Worm (Caenorhabditis elegans) whole organism, young adult: ENCODE data around the gene F21C10.18.

Source experiments
- B0019.2 ChIP-seq: fragments of 200-800 bp; sonication (Bioruptor generic); conservative IDR thresholded peaks from 2 replicates; pipeline ENCODE4 v1.3.6; 2022; ENCODE audit warnings: missing genetic modification reagents, missing genetic modification characterization, missing compliant biosample characterization
- F22D6.2 ChIP-seq: sonication (generic microtip); optimal IDR thresholded peaks from 2 replicates; lab custom pipeline; 2016; ENCODE audit warnings: mild to moderate bottlenecking, missing genetic modification characterization, missing compliant biosample characterization
- T26A5.8 ChIP-seq: sonication (generic microtip); optimal IDR thresholded peaks from 2 replicates; lab custom pipeline; 2016; ENCODE audit warnings: missing genetic modification characterization, missing compliant biosample characterization
- aptf-3 ChIP-seq: fragments of 200-800 bp; sonication (Bioruptor generic); IDR thresholded peaks from 2 replicates; pipeline ENCODE4 v1.3.6; 2022; ENCODE audit warnings: missing genetic modification characterization, missing compliant biosample characterization
- ceh-79 ChIP-seq: sonication (generic microtip); optimal IDR thresholded peaks from 2 replicates; lab custom pipeline; 2017; ENCODE audit warnings: mild to moderate bottlenecking, missing genetic modification characterization, missing compliant biosample characterization
- dox-1 ChIP-seq: fragments of 200-800 bp; sonication (Bioruptor generic); IDR thresholded peaks from 2 replicates; pipeline ENCODE4 v1.3.6; 2022; ENCODE audit warnings: missing genetic modification reagents, missing genetic modification characterization, missing compliant biosample characterization
- lin-40 ChIP-seq: sonication (generic microtip); optimal IDR thresholded peaks from 2 replicates; lab custom pipeline; 2016; ENCODE audit warnings: missing genetic modification characterization, mild to moderate bottlenecking, missing compliant biosample characterization, missing genotype, missing genetic modification reagents
- rec-8 ChIP-seq, 2 experiments: sonication (generic microtip); optimal IDR thresholded peaks; 2 replicates each; lab custom pipeline; 2016; ENCODE audit warnings: mild to moderate bottlenecking in 2 of 2, missing genetic modification characterization in 2 of 2, missing genetic modification reagents in 2 of 2, missing genotype in 2 of 2, missing biosample characterization in 1 of 2, missing compliant biosample characterization in 1 of 2, moderate library complexity in 1 of 2
- repo-1 ChIP-seq: sonication (generic microtip); optimal IDR thresholded peaks from 2 replicates; lab custom pipeline; 2017; ENCODE audit warnings: mild to moderate bottlenecking, missing genetic modification characterization, missing compliant biosample characterization
- sea-2 ChIP-seq: fragments of 200-800 bp; sonication (Bioruptor generic); IDR thresholded peaks from 2 replicates; pipeline ENCODE4 v1.3.6; 2022; ENCODE audit warnings: missing genetic modification characterization, missing compliant biosample characterization
- somi-1 ChIP-seq: fragments of 200-800 bp; sonication (Bioruptor generic); optimal IDR thresholded peaks from 2 replicates; lab custom pipeline; 2018; ENCODE audit warnings: mild to moderate bottlenecking, missing genetic modification characterization, missing compliant biosample characterization

DNA sequence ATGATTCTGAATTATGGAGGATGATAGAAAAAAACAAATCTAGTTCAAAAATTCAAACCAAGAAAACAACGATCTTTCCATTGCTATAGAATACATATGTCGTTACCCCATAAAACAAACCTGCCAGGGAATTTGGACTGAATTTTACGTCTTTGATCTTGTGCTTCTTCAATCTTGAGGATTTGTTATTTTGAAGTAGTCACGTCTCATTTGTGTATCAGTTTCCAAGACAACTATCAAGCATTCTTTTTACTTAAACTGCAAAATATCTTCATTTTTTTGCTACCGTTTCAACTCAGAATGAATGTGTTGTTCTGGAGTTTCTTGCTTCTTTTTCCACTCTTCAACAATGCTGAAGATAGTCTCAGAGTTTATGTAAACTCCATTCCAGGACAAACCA lies 22.4 kb downstream of the F21C10.18 start, which contains the start of gene F21C10.19:
- no peak for TF ChIP-seq ceh-79
- no peak for TF ChIP-seq dox-1 (GFP tag; lab: Robert Waterston, UW)
- no peak for TF ChIP-seq B0019.2 (GFP tag; lab: Robert Waterston, UW)
- no peak for TF ChIP-seq somi-1 (GFP tag; lab: Kevin White, UChicago)
- no peak for TF ChIP-seq repo-1 (tag; lab: Kevin White, UChicago)
- no peak for TF ChIP-seq F22D6.2 (tag; lab: Kevin White, UChicago)
- TF ChIP-seq rec-8 (tag; optimal IDR thresholded peaks at IDR 0.05; lab: Kevin White, UChicago): no peak
- TF ChIP-seq sea-2 (GFP tag; lab: Robert Waterston, UW): no peak
- TF ChIP-seq T26A5.8 (tag; lab: Kevin White, UChicago): no peak
- TF ChIP-seq lin-40 (tag; lab: Kevin White, UChicago): no peak
- no peak for TF ChIP-seq aptf-3
